Fruit fly (Drosophila melanogaster) whole organism, embryonic: Measurements from ENCODE around the gene Crg-1.

ENCODE experiments used
- Abd-B ChIP-seq: fragments of 200-800 bp; sonication (Bioruptor generic); optimal IDR thresholded peaks from 2 replicates; lab custom pipeline; 2018; ENCODE audit warnings: missing biosample characterization, mild to moderate bottlenecking, missing genetic modification characterization, moderate library complexity
- Antp ChIP-seq: fragments of 200-800 bp; sonication (Bioruptor generic); optimal IDR thresholded peaks from 3 replicates; lab custom pipeline; 2016; ENCODE audit warnings: missing biosample characterization, missing genetic modification characterization
- Atf3 ChIP-seq: fragments of 200-800 bp; sonication (Bioruptor generic); optimal IDR thresholded peaks from 3 replicates; lab custom pipeline; 2016; ENCODE audit warnings: missing biosample characterization, missing genetic modification characterization
- Atf6 ChIP-seq: fragments of 200-800 bp; sonication (Bioruptor generic); IDR thresholded peaks from 2 replicates; pipeline ENCODE4 v1.3.6; 2022; ENCODE audit warnings: missing biosample characterization, missing genetic modification characterization
- CG10274 ChIP-seq: fragments of 200-800 bp; sonication (Bioruptor generic); optimal IDR thresholded peaks from 3 replicates; lab custom pipeline; 2017; ENCODE audit warnings: missing biosample characterization, mild to moderate bottlenecking, missing genetic modification characterization
- CG10462 ChIP-seq: fragments of 200-800 bp; sonication (Bioruptor generic); optimal IDR thresholded peaks from 2 replicates; lab custom pipeline; 2016; ENCODE audit warnings: missing biosample characterization, missing genetic modification characterization
- CG13624 ChIP-seq: fragments of 200-800 bp; sonication (Bioruptor generic); optimal IDR thresholded peaks from 2 replicates; lab custom pipeline; 2016; ENCODE audit warnings: missing biosample characterization, missing genetic modification characterization
- CG14667 ChIP-seq: fragments of 200-800 bp; sonication (Bioruptor generic); IDR thresholded peaks from 2 replicates; pipeline ENCODE4 v1.3.6; 2022; ENCODE audit warnings: missing biosample characterization, missing genetic modification characterization
- CG14710 ChIP-seq: fragments of 200-800 bp; sonication (Bioruptor generic); optimal IDR thresholded peaks from 3 replicates; lab custom pipeline; 2019; ENCODE audit warnings: missing biosample characterization, mild to moderate bottlenecking, missing genetic modification characterization, moderate library complexity
- CG14965 ChIP-seq: fragments of 200-800 bp; sonication (Bioruptor generic); optimal IDR thresholded peaks from 2 replicates; lab custom pipeline; 2016; ENCODE audit warnings: missing biosample characterization, missing genetic modification characterization, borderline replicate concordance
- CG17361 ChIP-seq: fragments of 200-800 bp; sonication (Bioruptor generic); IDR thresholded peaks from 3 replicates; pipeline ENCODE4 v1.3.6; 2022; ENCODE audit warnings: missing biosample characterization, missing genetic modification characterization
- CG30020 ChIP-seq: fragments of 200-800 bp; optimal IDR thresholded peaks from 2 replicates; lab custom pipeline; 2019; ENCODE audit warnings: missing biosample characterization, mild to moderate bottlenecking, missing genetic modification characterization, moderate library complexity
- CG3163 ChIP-seq: fragments of 200-800 bp; sonication (Bioruptor generic); optimal IDR thresholded peaks from 3 replicates; lab custom pipeline; 2016; ENCODE audit warnings: missing biosample characterization, missing genetic modification characterization
- CG33557 ChIP-seq: fragments of 200-800 bp; sonication (Bioruptor generic); optimal IDR thresholded peaks from 2 replicates; lab custom pipeline; 2019; ENCODE audit warnings: missing biosample characterization, mild to moderate bottlenecking, missing genetic modification characterization, moderate library complexity
- CG34224 ChIP-seq: fragments of 200-800 bp; sonication (Bioruptor generic); IDR thresholded peaks from 3 replicates; pipeline ENCODE4 v1.3.6; 2022; ENCODE audit warnings: missing biosample characterization, missing genetic modification characterization; ENCODE audit not compliant: partially characterized antibody
- CG3838 ChIP-seq: fragments of 200-800 bp; sonication (Bioruptor generic); optimal IDR thresholded peaks from 3 replicates; lab custom pipeline; 2016; ENCODE audit warnings: missing biosample characterization, missing genetic modification characterization
- CG42726 ChIP-seq: fragments of 200-800 bp; sonication (Bioruptor generic); IDR thresholded peaks from 2 replicates; pipeline ENCODE4 v1.3.6; 2022; ENCODE audit warnings: missing biosample characterization, missing genetic modification characterization; ENCODE audit not compliant: partially characterized antibody
- CG4328 ChIP-seq: fragments of 200-800 bp; sonication (Bioruptor generic); optimal IDR thresholded peaks from 3 replicates; lab custom pipeline; 2017; ENCODE audit warnings: missing biosample characterization, missing genetic modification reagents, missing genetic modification characterization
- CG4854 ChIP-seq: fragments of 200-800 bp; sonication (Bioruptor generic); optimal IDR thresholded peaks from 2 replicates; lab custom pipeline; 2016; ENCODE audit warnings: missing biosample characterization, missing genetic modification characterization, inconsistent platforms
- CG6689 ChIP-seq: fragments of 200-800 bp; sonication (Bioruptor generic); IDR thresholded peaks from 2 replicates; pipeline ENCODE4 v1.3.6; 2022; ENCODE audit warnings: missing biosample characterization, missing genetic modification characterization
- CG6765 ChIP-seq: fragments of 200-800 bp; sonication (Bioruptor generic); optimal IDR thresholded peaks from 3 replicates; lab custom pipeline; 2017; ENCODE audit warnings: missing biosample characterization, mild to moderate bottlenecking, missing genetic modification characterization
- CG7372 ChIP-seq: fragments of 200-800 bp; sonication (Bioruptor generic); IDR thresholded peaks from 2 replicates; pipeline ENCODE4 v1.3.6; 2022; ENCODE audit warnings: missing biosample characterization, missing genetic modification characterization
- CG7928 ChIP-seq: fragments of 200-800 bp; sonication (Bioruptor generic); optimal IDR thresholded peaks from 2 replicates; lab custom pipeline; 2017; ENCODE audit warnings: missing biosample characterization, mild to moderate bottlenecking, missing genetic modification characterization
- CG8359 ChIP-seq: fragments of 200-800 bp; sonication (Bioruptor generic); optimal IDR thresholded peaks from 2 replicates; lab custom pipeline; 2017; ENCODE audit warnings: missing biosample characterization, mild to moderate bottlenecking, missing genetic modification characterization, borderline replicate concordance
- CG9727 ChIP-seq: fragments of 200-800 bp; sonication (Bioruptor generic); optimal IDR thresholded peaks from 3 replicates; lab custom pipeline; 2017; ENCODE audit warnings: missing biosample characterization, mild to moderate bottlenecking, missing genetic modification characterization
- Dbx ChIP-seq: fragments of 200-800 bp; sonication (Bioruptor generic); IDR thresholded peaks from 3 replicates; pipeline ENCODE4 v1.3.6; 2022; ENCODE audit warnings: missing biosample characterization, missing genetic modification characterization
- Dip2 ChIP-seq: fragments of 200-800 bp; sonication (Bioruptor generic); IDR thresholded peaks from 2 replicates; pipeline ENCODE4 v1.3.6; 2022; ENCODE audit warnings: missing biosample characterization, missing genetic modification characterization
- Hmx ChIP-seq: fragments of 200-800 bp; sonication (Bioruptor generic); optimal IDR thresholded peaks from 2 replicates; lab custom pipeline; 2016; ENCODE audit warnings: missing biosample characterization, missing genetic modification characterization
- Hr51 ChIP-seq, 2 experiments: fragments of 200-800 bp; sonication (Bioruptor generic); optimal IDR thresholded peaks; 2 replicates in 1 of 2; 3 replicates in 1 of 2; lab custom pipeline; 2016 to 2018; ENCODE audit warnings: missing biosample characterization in 2 of 2, missing genetic modification characterization in 2 of 2, mild to moderate bottlenecking in 1 of 2, moderate library complexity in 1 of 2
- MBD-R2 ChIP-seq: fragments of 200-800 bp; sonication (Bioruptor generic); IDR thresholded peaks from 2 replicates; pipeline ENCODE4 v1.3.6; 2022; ENCODE audit warnings: missing biosample characterization, missing genetic modification characterization
- MTF-1 ChIP-seq: fragments of 200-800 bp; sonication (Bioruptor generic); optimal IDR thresholded peaks from 2 replicates; lab custom pipeline; 2018; ENCODE audit warnings: missing biosample characterization, mild to moderate bottlenecking, missing genetic modification characterization, borderline replicate concordance
- Meics ChIP-seq: fragments of 200-800 bp; sonication (Bioruptor generic); optimal IDR thresholded peaks from 2 replicates; lab custom pipeline; 2017; ENCODE audit warnings: missing biosample characterization, mild to moderate bottlenecking, missing genetic modification characterization
- Oaz ChIP-seq: fragments of 200-800 bp; sonication (Bioruptor generic); IDR thresholded peaks from 2 replicates; pipeline ENCODE4 v1.3.6; 2022; ENCODE audit warnings: missing biosample characterization, missing genetic modification characterization
- Ssrp ChIP-seq: fragments of 200-800 bp; sonication (Bioruptor generic); optimal IDR thresholded peaks from 2 replicates; lab custom pipeline; 2018; ENCODE audit warnings: missing biosample characterization, mild to moderate bottlenecking, missing genetic modification characterization, moderate library complexity
- bowl ChIP-seq: fragments of 200-800 bp; sonication (Bioruptor generic); IDR thresholded peaks from 2 replicates; pipeline ENCODE4 v1.3.6; 2022; ENCODE audit warnings: missing biosample characterization, missing genetic modification characterization
- chn ChIP-seq: fragments of 200-800 bp; sonication (Bioruptor generic); optimal IDR thresholded peaks from 2 replicates; lab custom pipeline; 2016; ENCODE audit warnings: missing biosample characterization, missing genetic modification characterization
- esg ChIP-seq: fragments of 200-800 bp; sonication (Bioruptor generic); conservative IDR thresholded peaks from 2 replicates; pipeline ENCODE4 v1.3.6; 2022; ENCODE audit warnings: missing biosample characterization, missing genetic modification characterization
- fd102C ChIP-seq: fragments of 200-800 bp; sonication (Bioruptor generic); optimal IDR thresholded peaks from 2 replicates; lab custom pipeline; 2018; ENCODE audit warnings: missing biosample characterization, mild to moderate bottlenecking, missing genetic modification characterization, moderate library complexity
- gcm ChIP-seq: fragments of 200-800 bp; sonication (Bioruptor generic); optimal IDR thresholded peaks from 2 replicates; lab custom pipeline; 2019; ENCODE audit warnings: missing biosample characterization, mild to moderate bottlenecking, missing genetic modification characterization, moderate library complexity
- lab ChIP-seq: fragments of 200-800 bp; sonication (Bioruptor generic); optimal IDR thresholded peaks from 3 replicates; lab custom pipeline; 2017; ENCODE audit warnings: missing biosample characterization, missing genetic modification characterization, mild to moderate bottlenecking, moderate library complexity, missing genetic modification reagents
- lbe ChIP-seq: fragments of 200-800 bp; sonication (Bioruptor generic); optimal IDR thresholded peaks from 2 replicates; lab custom pipeline; 2016; ENCODE audit warnings: missing biosample characterization, mild to moderate bottlenecking, missing genetic modification characterization
- lola ChIP-seq, 3 experiments: fragments of >200 bp in 2 of 3; fragments of 200-800 bp in 1 of 3; sonication (Bioruptor generic) in 1 of 3; optimal IDR thresholded peaks; 2 replicates each; lab custom pipeline; 2017 to 2019; ENCODE audit warnings: missing biosample characterization in 3 of 3, missing genetic modification characterization in 3 of 3, mild to moderate bottlenecking in 1 of 3, moderate library complexity in 1 of 3
- pan ChIP-seq, 4 experiments: fragments of >200 bp in 3 of 4; fragments of 200-800 bp in 1 of 4; sonication (Bioruptor generic) in 1 of 4; optimal IDR thresholded peaks in 3 of 4; IDR thresholded peaks in 1 of 4; 2 replicates each; pipeline versions ENCODE4 v1.3.6 to Lab custom; 2017 to 2022; ENCODE audit warnings: missing biosample characterization in 2 of 4, missing genetic modification characterization in 2 of 4, mixed read lengths in 1 of 4
- pros ChIP-seq: fragments of 200-800 bp; sonication (Bioruptor generic); optimal IDR thresholded peaks from 3 replicates; lab custom pipeline; 2019; ENCODE audit warnings: missing biosample characterization, mild to moderate bottlenecking, missing genetic modification characterization, moderate library complexity
- psq ChIP-seq: fragments of 200-800 bp; sonication (Bioruptor generic); optimal IDR thresholded peaks from 2 replicates; lab custom pipeline; 2017; ENCODE audit warnings: missing biosample characterization, missing genetic modification characterization
- sc ChIP-seq, 3 experiments: fragments of >200 bp in 2 of 3; fragments of 200-800 bp in 1 of 3; sonication (Bioruptor generic) in 1 of 3; optimal IDR thresholded peaks; 2 replicates in 2 of 3; 3 replicates in 1 of 3; lab custom pipeline; 2017; ENCODE audit warnings: mild to moderate bottlenecking in 1 of 3, missing biosample characterization in 1 of 3, missing genetic modification characterization in 1 of 3, missing genetic modification reagents in 1 of 3
- tna ChIP-seq: fragments of 200-800 bp; sonication (Bioruptor generic); IDR thresholded peaks from 2 replicates; pipeline ENCODE4 v1.3.6; 2022; ENCODE audit warnings: missing biosample characterization, missing genetic modification characterization; ENCODE audit not compliant: partially characterized antibody
- tup ChIP-seq: fragments of 200-800 bp; sonication (Bioruptor generic); optimal IDR thresholded peaks from 2 replicates; lab custom pipeline; 2016; ENCODE audit warnings: missing biosample characterization, mild to moderate bottlenecking, missing genetic modification characterization, moderate library complexity

The Crg-1 gene

DNA sequence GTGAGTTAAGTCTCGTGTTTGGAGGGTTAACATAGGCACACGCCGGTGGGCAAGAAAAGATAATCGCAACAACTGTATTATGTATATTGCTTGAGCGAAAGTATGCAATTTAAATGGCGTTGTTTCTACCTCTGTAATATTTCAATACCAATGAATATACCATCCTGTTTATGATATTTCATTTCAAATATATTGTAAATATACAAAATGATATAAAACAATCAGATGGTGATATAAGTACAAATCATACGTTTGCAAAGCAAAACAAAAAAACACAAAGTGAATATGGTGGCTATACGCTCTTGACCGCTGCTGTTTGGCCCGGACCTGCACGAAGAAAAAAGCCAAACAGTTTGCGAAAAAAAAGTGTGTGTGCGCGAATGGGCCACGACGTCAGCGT lies 44.8 kb upstream of the Crg-1 start (continued):
- TF ChIP-seq CG3163 (GFP tag; lab: Kevin White, UChicago): no peak
- TF ChIP-seq pan (optimal IDR thresholded peaks at IDR 0.05; lab: Kevin White, UChicago): no peak
- TF ChIP-seq pan (GFP tag; optimal IDR thresholded peaks at IDR 0.05 in 1 of 2, IDR thresholded peaks at IDR 0.05 in 1 of 2): peak in 1 of 2 experiments; percentile 68
- TF ChIP-seq CG9727 (GFP tag; lab: Kevin White, UChicago): peak; percentile 70
- peak; percentile 1 for TF ChIP-seq tup (GFP tag; lab: Kevin White, UChicago)
- TF ChIP-seq Ssrp: peak; percentile 62
- peak in 1 of 2 experiments; percentile 82 for TF ChIP-seq Hr51 (GFP tag; optimal IDR thresholded peaks at IDR 0.05; lab: Kevin White, UChicago)
- no peak for TF ChIP-seq CG13624 (GFP tag; lab: Kevin White, UChicago)
- TF ChIP-seq MTF-1 (GFP tag; lab: Kevin White, UChicago): no peak
- peak; percentile 76; the same call in 2 of the 3 replicates for TF ChIP-seq CG17361
- TF ChIP-seq CG4854 (GFP tag; lab: Kevin White, UChicago): peak; percentile 19
- no peak for TF ChIP-seq Dip2 (GFP tag; lab: Robert Waterston, UW)
- TF ChIP-seq CG33557 (GFP tag; lab: Kevin White, UChicago): peak; percentile 18
- peak; percentile 46 for TF ChIP-seq Oaz (GFP tag; lab: Robert Waterston, UW)
- TF ChIP-seq CG30020 (tag; lab: Kevin White, UChicago): no peak
- TF ChIP-seq MBD-R2 (GFP tag; lab: Robert Waterston, UW): 0 out of 2 replicates have a peak, but pooled peaks have one; percentile 9
- TF ChIP-seq CG3838: no peak
- no peak for TF ChIP-seq tna (GFP tag; lab: Robert Waterston, UW)
- TF ChIP-seq psq (GFP tag; lab: Kevin White, UChicago): no peak
- TF ChIP-seq CG7928 (GFP tag; lab: Kevin White, UChicago): peak; percentile 11
- TF ChIP-seq Atf6 (GFP tag; lab: Robert Waterston, UW): peak; percentile 78
- no peak for TF ChIP-seq chn (GFP tag; lab: Kevin White, UChicago)
- no peak for TF ChIP-seq bowl (GFP tag; lab: Robert Waterston, UW)
- no peak for TF ChIP-seq CG34224 (GFP tag; lab: Robert Waterston, UW)
- peak; percentile 51 for TF ChIP-seq esg (GFP tag; lab: Robert Waterston, UW)
- TF ChIP-seq pros (GFP tag; lab: Kevin White, UChicago): no peak
- no peak for TF ChIP-seq CG8359 (GFP tag; lab: Kevin White, UChicago)
- no peak for TF ChIP-seq Antp (GFP tag; lab: Kevin White, UChicago)
- no peak for TF ChIP-seq CG42726 (GFP tag; lab: Robert Waterston, UW)
- TF ChIP-seq CG4328 (GFP tag; lab: Kevin White, UChicago): peak; percentile 18
- TF ChIP-seq lab (GFP tag; lab: Kevin White, UChicago): peak; percentile 85
- no peak for TF ChIP-seq gcm
- TF ChIP-seq Abd-B (GFP tag; lab: Kevin White, UChicago): peak; percentile 49
- peak; percentile 49 for TF ChIP-seq CG14710 (tag; lab: Kevin White, UChicago)
- TF ChIP-seq lbe: peak; percentile 84
- no peak for TF ChIP-seq sc (optimal IDR thresholded peaks at IDR 0.05; lab: Kevin White, UChicago)
- TF ChIP-seq sc (GFP tag; optimal IDR thresholded peaks at IDR 0.05; lab: Kevin White, UChicago): peak; percentile 22
- peak; percentile 84 for TF ChIP-seq Meics
- TF ChIP-seq Hmx (GFP tag; lab: Kevin White, UChicago): no peak
- peak; percentile 34 for TF ChIP-seq CG10274
- TF ChIP-seq Dbx (GFP tag; lab: Robert Waterston, UW): peak; percentile 50; the same call in 1 of the 3 replicates
- TF ChIP-seq lola (GFP tag; optimal IDR thresholded peaks at IDR 0.05; lab: Kevin White, UChicago): peak in 1 of 3 experiments; percentile 65
- TF ChIP-seq fd102C (GFP tag; lab: Kevin White, UChicago): no peak
- peak; percentile 80 for TF ChIP-seq CG6689 (GFP tag; lab: Robert Waterston, UW)
- TF ChIP-seq CG7372: peak; percentile 43; the same call in 1 of the 2 replicates
- TF ChIP-seq CG14667 (GFP tag; lab: Robert Waterston, UW): peak; percentile 45
- peak; percentile 2 for TF ChIP-seq CG10462 (GFP tag; lab: Kevin White, UChicago)
- TF ChIP-seq CG14965 (GFP tag; lab: Kevin White, UChicago): no peak
- TF ChIP-seq Atf3 (GFP tag; lab: Kevin White, UChicago): no peak
- peak; percentile 63 for TF ChIP-seq CG6765 (GFP tag; lab: Kevin White, UChicago)
